Worm (Caenorhabditis elegans): Measurements from ENCODE around the gene ddx-35.

ce11 chrIII:1578566-1578965 lies 24.3 kb upstream of the ddx-35 start:
- TF ChIP-seq ama-1 (optimal IDR thresholded peaks at IDR 0.05) (no peak), tra-4 (tag; optimal IDR thresholded peaks at IDR 0.05) (no peak)

Data from whole organism, early embryonic.